Fruit fly (Drosophila melanogaster) whole organism, embryonic: ENCODE measurements around the gene nonC.

Source experiments
- Ada2b ChIP-seq: fragments of 200-800 bp; sonication (Bioruptor generic); IDR thresholded peaks from 2 replicates; pipeline ENCODE4 v1.3.6; 2022; ENCODE audit warnings: missing biosample characterization, missing genetic modification characterization
- Awh ChIP-seq: fragments of 200-800 bp; sonication (Bioruptor generic); IDR thresholded peaks from 2 replicates; pipeline ENCODE4, ENCODE4 v1.3.6; 2022; ENCODE audit warnings: missing biosample characterization, missing genetic modification characterization
- BEAF-32 ChIP-seq: fragments of 200-800 bp; sonication (Bioruptor generic); optimal IDR thresholded peaks from 3 replicates; lab custom pipeline; 2017; ENCODE audit warnings: missing biosample characterization, missing genetic modification characterization, mild to moderate bottlenecking, moderate library complexity, missing genetic modification reagents
- C15 ChIP-seq: fragments of 200-800 bp; sonication (Bioruptor generic); IDR thresholded peaks from 3 replicates; pipeline ENCODE4 v1.3.6; 2022; ENCODE audit warnings: missing biosample characterization, missing genetic modification characterization
- CG1024 ChIP-seq: fragments of 200-800 bp; sonication (Bioruptor generic); IDR thresholded peaks from 2 replicates; pipeline ENCODE4 v1.3.6; 2022; ENCODE audit warnings: missing biosample characterization, missing genetic modification characterization
- CG11398 ChIP-seq: fragments of 200-800 bp; sonication (Bioruptor generic); optimal IDR thresholded peaks from 2 replicates; lab custom pipeline; 2016; ENCODE audit warnings: missing biosample characterization, missing genetic modification characterization
- CG12942 ChIP-seq: fragments of 200-800 bp; sonication (Bioruptor generic); optimal IDR thresholded peaks from 3 replicates; lab custom pipeline; 2016; ENCODE audit warnings: missing biosample characterization, missing genetic modification characterization
- CG13424 ChIP-seq: fragments of 200-800 bp; sonication (Bioruptor generic); optimal IDR thresholded peaks from 2 replicates; lab custom pipeline; 2019; ENCODE audit warnings: missing biosample characterization, mild to moderate bottlenecking, missing genetic modification characterization, moderate library complexity
- CG14014 ChIP-seq: fragments of 200-800 bp; sonication (Bioruptor generic); IDR thresholded peaks from 2 replicates; pipeline ENCODE4 v1.3.6; 2022; ENCODE audit warnings: missing biosample characterization, missing genetic modification characterization
- CG15269 ChIP-seq: fragments of 200-800 bp; sonication (Bioruptor generic); optimal IDR thresholded peaks from 2 replicates; lab custom pipeline; 2018; ENCODE audit warnings: missing biosample characterization, mild to moderate bottlenecking, missing genetic modification characterization, moderate library complexity
- CG15696 ChIP-seq: fragments of 200-800 bp; sonication (Bioruptor generic); optimal IDR thresholded peaks from 2 replicates; lab custom pipeline; 2019; ENCODE audit warnings: missing biosample characterization, mild to moderate bottlenecking, missing genetic modification characterization, moderate library complexity
- CG17385 ChIP-seq: fragments of 200-800 bp; sonication (Bioruptor generic); optimal IDR thresholded peaks from 3 replicates; lab custom pipeline; 2018; ENCODE audit warnings: missing biosample characterization, mild to moderate bottlenecking, missing genetic modification characterization
- CG18619 ChIP-seq: fragments of 200-800 bp; sonication (Bioruptor generic); optimal IDR thresholded peaks from 3 replicates; lab custom pipeline; 2017; ENCODE audit warnings: missing biosample characterization, mild to moderate bottlenecking, missing genetic modification characterization
- CG30431 ChIP-seq: fragments of 200-800 bp; sonication (Bioruptor generic); optimal IDR thresholded peaks from 2 replicates; lab custom pipeline; 2017; ENCODE audit warnings: missing biosample characterization, missing genetic modification characterization
- CG32532 ChIP-seq: fragments of 200-800 bp; sonication (Bioruptor generic); IDR thresholded peaks from 2 replicates; pipeline ENCODE4 v1.3.6; 2022; ENCODE audit warnings: missing biosample characterization, missing genetic modification characterization
- CG33557 ChIP-seq: fragments of 200-800 bp; sonication (Bioruptor generic); optimal IDR thresholded peaks from 2 replicates; lab custom pipeline; 2019; ENCODE audit warnings: missing biosample characterization, mild to moderate bottlenecking, missing genetic modification characterization, moderate library complexity
- CG4282 ChIP-seq: fragments of 200-800 bp; sonication (Bioruptor generic); optimal IDR thresholded peaks from 2 replicates; lab custom pipeline; 2016; ENCODE audit warnings: missing biosample characterization, missing genetic modification characterization
- CG6254 ChIP-seq: fragments of 200-800 bp; sonication (Bioruptor generic); optimal IDR thresholded peaks from 3 replicates; lab custom pipeline; 2017; ENCODE audit warnings: mild to moderate bottlenecking, missing biosample characterization, missing genetic modification reagents, missing genetic modification characterization
- CG6683 ChIP-seq: fragments of 200-800 bp; sonication (Bioruptor generic); optimal IDR thresholded peaks from 2 replicates; lab custom pipeline; 2017; ENCODE audit warnings: missing biosample characterization, mild to moderate bottlenecking, missing genetic modification characterization, missing genetic modification reagents
- CG7357 ChIP-seq: fragments of 200-800 bp; sonication (Bioruptor generic); IDR thresholded peaks from 3 replicates; pipeline ENCODE4 v1.3.6; 2022; ENCODE audit warnings: missing biosample characterization, missing genetic modification characterization
- CG7786 ChIP-seq: fragments of 200-800 bp; sonication (Bioruptor generic); optimal IDR thresholded peaks from 2 replicates; lab custom pipeline; 2016; ENCODE audit warnings: missing biosample characterization, missing genetic modification characterization
- CG7963 ChIP-seq: fragments of 200-800 bp; sonication (Bioruptor generic); IDR thresholded peaks from 3 replicates; pipeline ENCODE4 v1.3.6; 2022; ENCODE audit warnings: missing biosample characterization, missing genetic modification characterization; ENCODE audit not compliant: partially characterized antibody
- CG8290 ChIP-seq, 3 experiments: fragments of 200-800 bp; sonication (Bioruptor generic); optimal IDR thresholded peaks; 2 replicates each; lab custom pipeline; 2016 to 2019; ENCODE audit warnings: missing biosample characterization in 3 of 3, missing genetic modification characterization in 3 of 3, mild to moderate bottlenecking in 2 of 3, moderate library complexity in 1 of 3
- CG8944 ChIP-seq: fragments of 200-800 bp; sonication (Bioruptor generic); optimal IDR thresholded peaks from 3 replicates; lab custom pipeline; 2016; ENCODE audit warnings: missing biosample characterization, missing genetic modification characterization
- CHES-1-like ChIP-seq: fragments of 200-800 bp; sonication (Bioruptor generic); optimal IDR thresholded peaks from 2 replicates; lab custom pipeline; 2016; ENCODE audit warnings: missing biosample characterization, missing genetic modification characterization
- D ChIP-seq, 2 experiments: fragments of 200-800 bp in 1 of 2; fragments of >200 bp in 1 of 2; sonication (Bioruptor generic) in 1 of 2; optimal IDR thresholded peaks; 2 replicates in 1 of 2; 3 replicates in 1 of 2; lab custom pipeline; 2017; ENCODE audit warnings: mild to moderate bottlenecking in 1 of 2, missing biosample characterization in 1 of 2, missing genetic modification characterization in 1 of 2, missing genetic modification reagents in 1 of 2
- Dref ChIP-seq: fragments of 200-800 bp; sonication (Bioruptor generic); IDR thresholded peaks from 2 replicates; pipeline ENCODE4 v1.3.6; 2022; ENCODE audit warnings: missing biosample characterization, missing genetic modification characterization
- GATAe ChIP-seq: fragments of 200-800 bp; sonication (Bioruptor generic); conservative IDR thresholded peaks from 2 replicates; pipeline ENCODE4 v1.3.6; 2022; ENCODE audit warnings: missing biosample characterization, missing genetic modification characterization
- HLH54F ChIP-seq: fragments of 200-800 bp; sonication (Bioruptor generic); optimal IDR thresholded peaks from 3 replicates; lab custom pipeline; 2016; ENCODE audit warnings: missing biosample characterization, missing genetic modification characterization
- HmgZ ChIP-seq: fragments of 200-800 bp; sonication (Bioruptor generic); optimal IDR thresholded peaks from 2 replicates; lab custom pipeline; 2018; ENCODE audit warnings: missing biosample characterization, mild to moderate bottlenecking, missing genetic modification characterization
- Hr3 ChIP-seq: fragments of 200-800 bp; sonication (Bioruptor generic); optimal IDR thresholded peaks from 3 replicates; lab custom pipeline; 2016; ENCODE audit warnings: missing biosample characterization, missing genetic modification characterization
- Hsf ChIP-seq: fragments of 200-800 bp; sonication (Bioruptor generic); optimal IDR thresholded peaks from 3 replicates; lab custom pipeline; 2016; ENCODE audit warnings: missing biosample characterization, missing genetic modification characterization
- Lhr ChIP-seq: fragments of 200-800 bp; sonication (Bioruptor generic); optimal IDR thresholded peaks from 3 replicates; lab custom pipeline; 2017; ENCODE audit warnings: mild to moderate bottlenecking, missing biosample characterization, missing genetic modification reagents, missing genetic modification characterization
- amos ChIP-seq: fragments of 200-800 bp; sonication (Bioruptor generic); IDR thresholded peaks from 2 replicates; pipeline ENCODE4 v1.3.6; 2022; ENCODE audit warnings: missing biosample characterization, missing genetic modification characterization; ENCODE audit not compliant: partially characterized antibody
- chm ChIP-seq: fragments of 200-800 bp; sonication (Bioruptor generic); IDR thresholded peaks from 2 replicates; pipeline ENCODE4 v1.3.6; 2022; ENCODE audit warnings: missing biosample characterization, missing genetic modification characterization
- dati ChIP-seq: fragments of 200-800 bp; sonication (Bioruptor generic); IDR thresholded peaks from 2 replicates; pipeline ENCODE4 v1.3.6; 2022; ENCODE audit warnings: missing biosample characterization, missing genetic modification characterization
- dimm ChIP-seq: fragments of 200-800 bp; sonication (Bioruptor generic); IDR thresholded peaks from 2 replicates; pipeline ENCODE4 v1.3.6; 2022; ENCODE audit warnings: missing biosample characterization, missing genetic modification characterization
- inv ChIP-seq: fragments of 200-800 bp; sonication (Bioruptor generic); IDR thresholded peaks from 2 replicates; pipeline ENCODE4 v1.3.6; 2022; ENCODE audit warnings: missing biosample characterization, missing genetic modification characterization; ENCODE audit not compliant: partially characterized antibody
- kah ChIP-seq: fragments of 200-800 bp; sonication (Bioruptor generic); optimal IDR thresholded peaks from 2 replicates; lab custom pipeline; 2018; ENCODE audit warnings: missing biosample characterization, mild to moderate bottlenecking, missing genetic modification characterization
- klu ChIP-seq: fragments of 200-800 bp; sonication (Bioruptor generic); IDR thresholded peaks from 2 replicates; pipeline ENCODE4 v1.3.6; 2022; ENCODE audit warnings: missing biosample characterization, missing genetic modification characterization
- repo ChIP-seq: fragments of 200-800 bp; sonication (Bioruptor generic); optimal IDR thresholded peaks from 2 replicates; lab custom pipeline; 2016; ENCODE audit warnings: missing biosample characterization, missing genetic modification characterization
- seq ChIP-seq: fragments of 200-800 bp; sonication (Bioruptor generic); IDR thresholded peaks from 2 replicates; pipeline ENCODE4 v1.3.6; 2022; ENCODE audit warnings: missing biosample characterization, missing genetic modification characterization
- slbo ChIP-seq: fragments of 200-800 bp; sonication (Bioruptor generic); IDR thresholded peaks from 2 replicates; pipeline ENCODE4 v1.3.6; 2022; ENCODE audit warnings: missing biosample characterization, missing genetic modification characterization
- so ChIP-seq: fragments of 200-800 bp; sonication (Bioruptor generic); IDR thresholded peaks from 3 replicates; pipeline ENCODE4 v1.3.6; 2022; ENCODE audit warnings: missing biosample characterization, missing genetic modification characterization
- sr ChIP-seq: fragments of 200-800 bp; sonication (Bioruptor generic); IDR thresholded peaks from 3 replicates; pipeline ENCODE4 v1.3.6; 2022; ENCODE audit warnings: missing biosample characterization, missing genetic modification characterization
- ssp ChIP-seq: fragments of 200-800 bp; sonication (Bioruptor generic); IDR thresholded peaks from 2 replicates; pipeline ENCODE4 v1.3.6; 2022; ENCODE audit warnings: missing biosample characterization, missing genetic modification characterization
- tap ChIP-seq: fragments of 200-800 bp; optimal IDR thresholded peaks from 3 replicates; lab custom pipeline; 2019; ENCODE audit warnings: missing biosample characterization, mild to moderate bottlenecking, missing genetic modification characterization, moderate library complexity
- tio ChIP-seq: fragments of 200-800 bp; sonication (Bioruptor generic); optimal IDR thresholded peaks from 2 replicates; lab custom pipeline; 2017; ENCODE audit warnings: missing biosample characterization, missing genetic modification characterization, inconsistent platforms
- tna ChIP-seq: fragments of 200-800 bp; sonication (Bioruptor generic); IDR thresholded peaks from 2 replicates; pipeline ENCODE4 v1.3.6; 2022; ENCODE audit warnings: missing biosample characterization, missing genetic modification characterization; ENCODE audit not compliant: partially characterized antibody

nonC gene

DNA sequence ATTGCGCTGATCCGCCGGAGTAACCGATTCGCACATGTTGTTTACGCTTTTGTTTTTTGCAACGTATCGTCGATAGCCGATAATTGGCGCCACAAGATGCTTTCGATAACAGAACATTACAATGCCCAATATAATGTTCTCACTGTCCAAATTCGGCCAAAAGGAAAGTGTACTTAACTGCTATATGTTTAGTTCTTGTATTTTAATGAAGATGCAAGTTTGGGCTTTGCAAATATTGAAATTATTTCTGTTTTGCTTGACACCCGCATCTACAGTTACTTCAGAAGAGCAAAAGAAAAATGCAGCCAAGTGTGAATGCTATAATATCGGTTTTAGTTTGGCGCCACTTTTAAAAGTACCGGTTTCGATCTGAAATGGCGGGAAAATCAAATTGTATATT, 28.3 kb downstream of the nonC start:
- TF ChIP-seq CG11398 (GFP tag; lab: Kevin White, UChicago) (peak; percentile 89), Awh (GFP tag; lab: Robert Waterston, UW) (peak; percentile 81), CG12942 (GFP tag; lab: Kevin White, UChicago) (peak; percentile 86), CG15269 (tag; lab: Kevin White, UChicago) (peak; percentile 92), klu (peak; percentile 71), GATAe (no peak; the same call in 1 of the 2 replicates), CG4282 (GFP tag; lab: Kevin White, UChicago) (peak; percentile 75), CG7786 (peak; percentile 92), inv (GFP tag; lab: Robert Waterston, UW) (no peak), dati (GFP tag; lab: Robert Waterston, UW) (0 out of 2 replicates have a peak, but pooled peaks have one; percentile 37), CG8944 (GFP tag; lab: Kevin White, UChicago) (peak; percentile 90), CG6683 (GFP tag; lab: Kevin White, UChicago) (peak; percentile 69), sr (GFP tag; lab: Robert Waterston, UW) (peak; percentile 10; the same call in 1 of the 3 replicates), chm (peak; percentile 55; the same call in 1 of the 2 replicates), HmgZ (tag; lab: Kevin White, UChicago) (peak; percentile 95), C15 (GFP tag; lab: Robert Waterston, UW) (0 out of 3 replicates have a peak, but pooled peaks have one; percentile 60), CG7963 (GFP tag; lab: Robert Waterston, UW) (no peak), Hr3 (peak; percentile 82), CG7357 (peak; percentile 98), seq (GFP tag; lab: Robert Waterston, UW) (peak; percentile 86), so (GFP tag; lab: Robert Waterston, UW) (peak; percentile 79), CG33557 (GFP tag; lab: Kevin White, UChicago) (peak; percentile 75), D (optimal IDR thresholded peaks at IDR 0.05; lab: Kevin White, UChicago) (no peak), D (GFP tag; optimal IDR thresholded peaks at IDR 0.05; lab: Kevin White, UChicago) (peak; percentile 81), Ada2b (peak; percentile 82), kah (peak; percentile 72), tna (no peak; the same call in 1 of the 2 replicates), CG13424 (tag; lab: Kevin White, UChicago) (peak; percentile 94), CHES-1-like (peak; percentile 92), slbo (GFP tag; lab: Robert Waterston, UW) (peak; percentile 91), tio (peak; percentile 88), BEAF-32 (GFP tag; lab: Kevin White, UChicago) (peak; percentile 63), CG32532 (GFP tag; lab: Robert Waterston, UW) (peak; percentile 89), CG8290 (GFP tag; optimal IDR thresholded peaks at IDR 0.05; lab: Kevin White, UChicago) (peak; percentile 71), CG8290 (tag; optimal IDR thresholded peaks at IDR 0.05; lab: Kevin White, UChicago) (peak; percentile 37 to 96), amos (GFP tag; lab: Robert Waterston, UW) (no peak; the same call in 1 of the 2 replicates), Hsf (GFP tag; lab: Kevin White, UChicago) (peak; percentile 89), tap (peak; percentile 83), ssp (GFP tag; lab: Robert Waterston, UW) (peak; percentile 96), CG14014 (GFP tag; lab: Robert Waterston, UW) (peak; percentile 89), CG18619 (GFP tag; lab: Kevin White, UChicago) (peak; percentile 87), CG30431 (peak; percentile 85), repo (GFP tag; lab: Kevin White, UChicago) (peak; percentile 87), CG1024 (GFP tag; lab: Robert Waterston, UW) (peak; percentile 62), CG15696 (peak; percentile 88), Dref (peak; percentile 70), HLH54F (GFP tag; lab: Kevin White, UChicago) (peak; percentile 93), dimm (GFP tag; lab: Robert Waterston, UW) (peak; percentile 66), Lhr (peak; percentile 83), CG6254 (GFP tag; lab: Kevin White, UChicago) (peak; percentile 59), CG17385 (GFP tag; lab: Kevin White, UChicago) (peak; percentile 83)
